Worm (Caenorhabditis elegans): ENCODE results near the gene rpl-10.

ce11 chrII:8162120-8162648 is 18.5 kb downstream of the rpl-10 start, which contains the start of the genes emb-27 and rrf-3:
- TF ChIP-seq tab-1 (GFP tag; IDR thresholded peaks at IDR 0.05) = no peak
- no peak for TF ChIP-seq ztf-23 (GFP tag; IDR thresholded peaks at IDR 0.05)
- no peak for TF ChIP-seq ztf-29 (GFP tag; IDR thresholded peaks at IDR 0.05)
- no peak for TF ChIP-seq flt-1 (GFP tag; IDR thresholded peaks at IDR 0.05)
